Fruit fly (Drosophila melanogaster) S2 (cell line): Measurements from ENCODE around the gene CG32069.

Source experiments
- CG8478 ChIP-seq: fragments of >200 bp; optimal IDR thresholded peaks from 2 replicates; lab custom pipeline; 2018
- CTCF ChIP-seq, 2 experiments: fragments of >200 bp; optimal IDR thresholded peaks; 2 replicates each; lab custom pipeline; 2018

The CG32069 gene

dm6 chr3L:11062441-11062840 is at the start of gene CG32069:
Gene CG32069 (minus strand): TSS chr3L:11062614.
- no peak for TF ChIP-seq CTCF (optimal IDR thresholded peaks at IDR 0.05; lab: Kevin White, UChicago)
- no peak for TF ChIP-seq CG8478

- TF ChIP-seq CTCF (optimal IDR thresholded peaks at IDR 0.05; lab: Kevin White, UChicago): no peak
- TF ChIP-seq CG8478: no peak
These were observed 47.0 kb upstream of the CG32069 start, which contains the start of the genes CG34012 and emei for dm6 chr3L:11109454-11109853. Gene CG34012 (minus strand): TSS chr3L:11109505. Gene emei (plus strand): TSS chr3L:11109690.

dm6 chr3L:11107935-11108334 is 45.5 kb upstream of the CG32069 start, which contains the start of gene CG12522:
Gene CG12522 (plus strand): TSS chr3L:11108235.
- no peak for TF ChIP-seq CG8478

dm6 chr3L:11107432-11107831 is 45.0 kb upstream of the CG32069 start, which contains the start of gene CG32073:
Gene CG32073 (minus strand): TSS chr3L:11107582.
- no peak for TF ChIP-seq CG8478
- no peak for TF ChIP-seq CTCF (optimal IDR thresholded peaks at IDR 0.05; lab: Kevin White, UChicago)

dm6 chr3L:11103773-11104172 is 41.4 kb upstream of the CG32069 start, which contains the start of gene CG32071:
Gene CG32071 (minus strand): TSS chr3L:11103873.
- TF ChIP-seq CTCF (optimal IDR thresholded peaks at IDR 0.05; lab: Kevin White, UChicago) (no peak), CG8478 (no peak)

- TF ChIP-seq CTCF (optimal IDR thresholded peaks at IDR 0.05; lab: Kevin White, UChicago) (no peak), CG8478 (no peak)
These were observed 40.5 kb upstream of the CG32069 start, which contains the start of gene Elo68alpha for dm6 chr3L:11102930-11103329. Gene Elo68alpha (minus strand): TSS chr3L:11103030.

dm6 chr3L:11101598-11101997 is 39.2 kb upstream of the CG32069 start, which contains the start of gene Elo68beta:
Gene Elo68beta (minus strand): TSS chr3L:11101698.
- no peak for TF ChIP-seq CTCF (optimal IDR thresholded peaks at IDR 0.05; lab: Kevin White, UChicago)
- no peak for TF ChIP-seq CG8478

dm6 chr3L:11097982-11098663 is 35.7 kb upstream of the CG32069 start, which contains the start of the genes Irbp18 and APP-BP1:
Gene Irbp18 (minus strand): TSS chr3L:11098186.
Gene APP-BP1 (plus strand): TSS chr3L:11098412.
- TF ChIP-seq CG8478: no peak
- no peak for TF ChIP-seq CTCF (optimal IDR thresholded peaks at IDR 0.05; lab: Kevin White, UChicago)

dm6 chr3L:11096195-11096908 is 33.9 kb upstream of the CG32069 start, which contains the start of the genes CG46439, Iyd and CG33947:
Gene CG46439 (minus strand): TSS chr3L:11096245.
Gene Iyd (minus strand): TSS chr3L:11096245.
Gene CG33947 (plus strand): TSS chr3L:11096496.
- TF ChIP-seq CTCF (optimal IDR thresholded peaks at IDR 0.05; lab: Kevin White, UChicago): no peak
- no peak for TF ChIP-seq CG8478

- no peak for TF ChIP-seq CTCF (optimal IDR thresholded peaks at IDR 0.05; lab: Kevin White, UChicago)
- no peak for TF ChIP-seq CG8478
These were observed 31.9 kb upstream of the CG32069 start for dm6 chr3L:11094279-11094678.

dm6 chr3L:11093046-11093520 is 30.7 kb upstream of the CG32069 start, which contains the start of gene JIL-1:
Gene JIL-1 (minus strand): TSS chr3L:11093193.
- TF ChIP-seq CTCF (optimal IDR thresholded peaks at IDR 0.05; lab: Kevin White, UChicago) (peak in 1 of 2 experiments; percentile 2), CG8478 (no peak)

- TF ChIP-seq CG8478 (no peak), CTCF (optimal IDR thresholded peaks at IDR 0.05; lab: Kevin White, UChicago) (no peak)
These were observed 30.2 kb upstream of the CG32069 start for dm6 chr3L:11092610-11092961.

dm6 chr3L:11091943-11092609 is 29.7 kb upstream of the CG32069 start:
- TF ChIP-seq CG8478 (no peak), CTCF (optimal IDR thresholded peaks at IDR 0.05; lab: Kevin White, UChicago) (no peak)

dm6 chr3L:11089805-11090440 is 27.5 kb upstream of the CG32069 start:
- TF ChIP-seq CG8478: no peak
- no peak for TF ChIP-seq CTCF (optimal IDR thresholded peaks at IDR 0.05; lab: Kevin White, UChicago)

- no peak for TF ChIP-seq CTCF (optimal IDR thresholded peaks at IDR 0.05; lab: Kevin White, UChicago)
- TF ChIP-seq CG8478: no peak
These were observed 23.4 kb upstream of the CG32069 start for dm6 chr3L:11085810-11086209.
